Fruit fly (Drosophila melanogaster): Measurements from ENCODE around the gene Nop56.

Gene Nop56

dm6 chr3R:22468829-22469487, 48.1 kb upstream of the Nop56 start (continued):
- TF ChIP-seq nmo (GFP tag; optimal IDR thresholded peaks at IDR 0.05) (peak; percentile 93), tll (GFP tag; optimal IDR thresholded peaks at IDR 0.05) (no peak), CG12104 (GFP tag; optimal IDR thresholded peaks at IDR 0.05) (peak; percentile 68), phol (tag; optimal IDR thresholded peaks at IDR 0.05) (peak; percentile 82), CG43689 (GFP tag; IDR thresholded peaks at IDR 0.05) (peak; percentile 68), CG14860 (GFP tag; IDR thresholded peaks at IDR 0.05; ENCODE audit: partially characterized antibody) (no peak), trh (GFP tag; optimal IDR thresholded peaks at IDR 0.05) (peak; percentile 50), sima (GFP tag; optimal IDR thresholded peaks at IDR 0.05) (peak; percentile 63), Atf-2 (GFP tag; optimal IDR thresholded peaks at IDR 0.05) (peak; percentile 78), HmgZ (tag; optimal IDR thresholded peaks at IDR 0.05) (peak; percentile 90), esg (GFP tag; conservative IDR thresholded peaks at IDR 0.05) (peak; percentile 83), lola (GFP tag; optimal IDR thresholded peaks at IDR 0.05) (no peak), CoRest (tag; optimal IDR thresholded peaks at IDR 0.05) (peak; percentile 87), CG18764 (GFP tag; optimal IDR thresholded peaks at IDR 0.05) (peak; percentile 78), twi (tag; optimal IDR thresholded peaks at IDR 0.05) (no peak), Mes4 (GFP tag; optimal IDR thresholded peaks at IDR 0.05) (peak; percentile 74), CG4424 (GFP tag; optimal IDR thresholded peaks at IDR 0.05) (peak; percentile 80), CG3065 (GFP tag; optimal IDR thresholded peaks at IDR 0.05) (no peak), CG4404 (GFP tag; IDR thresholded peaks at IDR 0.05) (peak; percentile 46), Dip3 (GFP tag; optimal IDR thresholded peaks at IDR 0.05) (peak; percentile 82), CG10462 (GFP tag; optimal IDR thresholded peaks at IDR 0.05) (peak; percentile 44), tup (GFP tag; optimal IDR thresholded peaks at IDR 0.05) (peak; percentile 87), Dad (GFP tag; optimal IDR thresholded peaks at IDR 0.05) (peak; percentile 77), CG10274 (GFP tag; optimal IDR thresholded peaks at IDR 0.05) (peak; percentile 98), CG14667 (GFP tag; IDR thresholded peaks at IDR 0.05) (peak; percentile 82), CG11247 (GFP tag; IDR thresholded peaks at IDR 0.05) (peak; percentile 81), CG1792 (GFP tag; optimal IDR thresholded peaks at IDR 0.05) (peak; percentile 88), CG7928 (GFP tag; optimal IDR thresholded peaks at IDR 0.05) (peak; percentile 41), Ravus (GFP tag; IDR thresholded peaks at IDR 0.05) (peak; percentile 62), Optix (GFP tag; IDR thresholded peaks at IDR 0.05) (peak; percentile 81), Usf (GFP tag; optimal IDR thresholded peaks at IDR 0.05) (peak; percentile 15), tna (GFP tag; IDR thresholded peaks at IDR 0.05; ENCODE audit: partially characterized antibody) (no peak), Jarid2 (GFP tag; optimal IDR thresholded peaks at IDR 0.05) (peak; percentile 65), CG4360 (GFP tag; IDR thresholded peaks at IDR 0.05) (0 out of 2 replicates have a peak, but pooled peaks have one; percentile 24), Dbx (GFP tag; IDR thresholded peaks at IDR 0.05) (peak; percentile 90), chif (GFP tag; optimal IDR thresholded peaks at IDR 0.05) (peak; percentile 73 to 80), bigmax (GFP tag; optimal IDR thresholded peaks at IDR 0.05) (peak; percentile 34), CG17385 (GFP tag; optimal IDR thresholded peaks at IDR 0.05) (peak; percentile 81), jumu (GFP tag; optimal IDR thresholded peaks at IDR 0.05) (peak; percentile 89), lilli (GFP tag; optimal IDR thresholded peaks at IDR 0.05) (peak; percentile 89), chn (GFP tag; optimal IDR thresholded peaks at IDR 0.05) (peak; percentile 67), fd96Cb (tag; optimal IDR thresholded peaks at IDR 0.05) (peak; percentile 84), yki (optimal IDR thresholded peaks at IDR 0.05) (no peak), vfl (GFP tag; optimal IDR thresholded peaks at IDR 0.05) (peak; percentile 84), ken (GFP tag; IDR thresholded peaks at IDR 0.05) (peak; percentile 72), dati (GFP tag; IDR thresholded peaks at IDR 0.05) (no peak), Trl (optimal IDR thresholded peaks at IDR 0.05) (no peak), Trl (GFP tag; optimal IDR thresholded peaks at IDR 0.05) (peak; percentile 91), CG11695 (GFP tag; IDR thresholded peaks at IDR 0.05) (peak; percentile 88), amos (GFP tag; IDR thresholded peaks at IDR 0.05; ENCODE audit: partially characterized antibody) (no peak), CG6683 (GFP tag; optimal IDR thresholded peaks at IDR 0.05) (peak; percentile 81)

Data from whole organism, embryonic.